Worm (Caenorhabditis elegans) whole organism, mixed stage, embryonic: ENCODE results near the gene bath-31.

Experiments used
- bed-3 ChIP-seq: fragments of 200-800 bp; sonication (Bioruptor generic); optimal IDR thresholded peaks from 3 replicates; lab custom pipeline; 2018; ENCODE audit warnings: mild to moderate bottlenecking, missing genetic modification characterization, moderate library complexity, missing compliant biosample characterization
- elt-3 ChIP-seq: fragments of 150-350 bp; optimal IDR thresholded peaks from 2 replicates; lab custom pipeline; 2014; ENCODE audit warnings: missing biosample characterization, missing genetic modification characterization
- nhr-12 ChIP-seq: fragments of 150-350 bp; optimal IDR thresholded peaks from 2 replicates; lab custom pipeline; 2014; ENCODE audit warnings: missing biosample characterization, missing genetic modification characterization
- nhr-2 ChIP-seq: fragments of 150-350 bp; optimal IDR thresholded peaks from 2 replicates; lab custom pipeline; 2014; ENCODE audit warnings: missing biosample characterization, missing genetic modification characterization
- nhr-237 ChIP-seq: fragments of 150-350 bp; optimal IDR thresholded peaks from 2 replicates; lab custom pipeline; 2014; ENCODE audit warnings: missing biosample characterization, missing genetic modification characterization
- pha-4 ChIP-seq: fragments of 150-350 bp; optimal IDR thresholded peaks from 2 replicates; lab custom pipeline; 2018; ENCODE audit warnings: missing biosample characterization, missing genetic modification reagents, missing genetic modification characterization
- sem-2 ChIP-seq: fragments of 200-800 bp; sonication (Bioruptor generic); optimal IDR thresholded peaks from 2 replicates; lab custom pipeline; 2018; ENCODE audit warnings: mild to moderate bottlenecking, missing genetic modification characterization, missing compliant biosample characterization
- tbx-8 ChIP-seq: fragments of 200-800 bp; sonication (Bioruptor generic); optimal IDR thresholded peaks from 2 replicates; lab custom pipeline; 2018; ENCODE audit warnings: mild to moderate bottlenecking, missing genetic modification characterization, moderate library complexity, missing compliant biosample characterization
- unc-62 ChIP-seq: fragments of 150-350 bp; optimal IDR thresholded peaks from 2 replicates; lab custom pipeline; 2014; ENCODE audit warnings: missing biosample characterization, missing genetic modification reagents, missing genetic modification characterization
- ztf-11 ChIP-seq: fragments of 150-350 bp; optimal IDR thresholded peaks from 2 replicates; lab custom pipeline; 2014; ENCODE audit warnings: missing biosample characterization, missing genetic modification characterization

- TF ChIP-seq elt-3 (tag; lab: Kevin White, UChicago) (no peak), nhr-2 (tag; lab: Kevin White, UChicago) (no peak), nhr-12 (tag; lab: Kevin White, UChicago) (no peak), pha-4 (tag; lab: Kevin White, UChicago) (no peak), nhr-237 (tag; lab: Kevin White, UChicago) (no peak), sem-2 (GFP tag; lab: Kevin White, UChicago) (no peak), unc-62 (no peak), tbx-8 (no peak), bed-3 (GFP tag; lab: Kevin White, UChicago) (no peak), ztf-11 (tag; lab: Kevin White, UChicago) (no peak)
Measured at ce11 chrII:3750685-3751084, 18.9 kb downstream of the bath-31 start, which contains the start of gene fbxb-91.
